Fruit fly (Drosophila melanogaster): Measurements from ENCODE around the gene CG8944.

dm6 chrX:15703720-15704206, 42.3 kb downstream of the CG8944 start, which contains the start of the genes Pis and Hap40:
- TF ChIP-seq CG9948 (tag; optimal IDR thresholded peaks at IDR 0.05) (peak; percentile 68), Pif1A (GFP tag; optimal IDR thresholded peaks at IDR 0.05) (no peak), Pif1B (GFP tag; optimal IDR thresholded peaks at IDR 0.05) (no peak), EcR (GFP tag; optimal IDR thresholded peaks at IDR 0.05) (peak; percentile 38), CG15710 (tag; optimal IDR thresholded peaks at IDR 0.05) (peak; percentile 72), CG8301 (tag; optimal IDR thresholded peaks at IDR 0.05) (peak; percentile 50), gl (tag; optimal IDR thresholded peaks at IDR 0.05) (no peak), CG4496 (GFP tag; IDR thresholded peaks at IDR 0.05) (peak; percentile 68; the same call in 2 of the 3 replicates), CG8159 (tag; optimal IDR thresholded peaks at IDR 0.05) (peak; percentile 69), fd96Ca (GFP tag; IDR thresholded peaks at IDR 0.05) (peak; percentile 66; the same call in 2 of the 3 replicates), Ets98B (GFP tag; IDR thresholded peaks at IDR 0.05) (peak; percentile 34; the same call in 1 of the 2 replicates), Snoo (tag; optimal IDR thresholded peaks at IDR 0.05) (peak; percentile 59), CG13204 (GFP tag; optimal IDR thresholded peaks at IDR 0.05) (no peak)

Measured in whole organism, pupa.